Worm (Caenorhabditis elegans) whole organism, L1 larva: ENCODE results near the gene K11H3.2.

ENCODE experiments used
- fkh-10 ChIP-seq: sonication (generic microtip); optimal IDR thresholded peaks from 2 replicates; lab custom pipeline; 2017; ENCODE audit warnings: missing biosample characterization, missing genetic modification reagents, missing genetic modification characterization
- hlh-17 ChIP-seq: fragments of 200-800 bp; sonication (Bioruptor generic); optimal IDR thresholded peaks from 2 replicates; lab custom pipeline; 2018; ENCODE audit warnings: missing genetic modification characterization, mild to moderate bottlenecking, missing compliant biosample characterization, moderate library complexity, borderline replicate concordance
- lsy-2 ChIP-seq, 2 experiments: fragments of 150-350 bp; optimal IDR thresholded peaks; 2 replicates each; lab custom pipeline; 2014; ENCODE audit warnings: missing biosample characterization in 2 of 2, missing genetic modification characterization in 2 of 2

DNA sequence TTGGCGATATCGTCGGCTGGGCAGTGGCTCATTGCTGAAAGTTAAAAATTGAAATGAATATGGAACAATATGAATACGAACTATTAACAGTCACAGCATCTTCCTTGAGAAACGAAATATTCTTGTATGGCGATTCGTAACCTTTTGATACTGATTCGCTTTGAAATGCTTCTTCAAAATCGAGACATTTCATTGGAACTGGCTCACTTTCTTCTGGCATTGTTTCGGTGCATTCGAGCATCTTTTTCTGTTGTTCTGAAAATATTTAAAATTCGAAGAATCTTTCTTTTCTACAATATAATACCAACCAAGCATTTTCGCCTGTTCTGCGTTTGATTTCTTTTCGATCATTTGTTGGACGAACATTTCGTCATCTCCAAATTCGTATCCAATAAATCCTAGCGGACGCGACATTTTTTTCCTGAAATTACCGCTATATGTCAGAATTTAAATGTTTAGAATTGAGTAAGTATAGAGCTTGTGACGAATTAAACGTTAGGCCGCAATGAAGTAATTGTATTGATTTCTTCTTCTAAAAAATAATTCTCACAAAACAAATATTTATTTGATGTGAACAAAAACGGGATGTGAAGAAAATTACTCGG, 21.8 kb upstream of the K11H3.2 start, which contains the start of gene lin-52:
- TF ChIP-seq lsy-2 (tag; optimal IDR thresholded peaks at IDR 0.05; lab: Kevin White, UChicago) (no peak), fkh-10 (no peak), hlh-17 (GFP tag; lab: Kevin White, UChicago) (no peak)
